Worm (Caenorhabditis elegans) whole organism, L4 larva: ENCODE results near the gene lipl-7.

ENCODE experiments used
- F10B5.3 ChIP-seq: sonication (generic microtip); optimal IDR thresholded peaks from 2 replicates; lab custom pipeline; 2016; ENCODE audit warnings: mild to moderate bottlenecking, missing genetic modification characterization, missing compliant biosample characterization
- egl-43 ChIP-seq: fragments of 200-800 bp; sonication (Bioruptor generic); IDR thresholded peaks from 2 replicates; pipeline ENCODE4 v1.3.6; 2022; ENCODE audit warnings: missing genetic modification reagents, missing genetic modification characterization, missing compliant biosample characterization
- hlh-11 ChIP-seq: fragments of 200-800 bp; sonication (Bioruptor generic); optimal IDR thresholded peaks from 2 replicates; lab custom pipeline; 2018; ENCODE audit warnings: mild to moderate bottlenecking, missing genetic modification characterization, missing compliant biosample characterization
- mep-1 ChIP-seq: fragments of 150-350 bp; sonication (generic microtip); optimal IDR thresholded peaks from 3 replicates; lab custom pipeline; 2014; ENCODE audit warnings: missing biosample characterization, missing genetic modification characterization
- nhr-237 ChIP-seq: sonication (generic microtip); optimal IDR thresholded peaks from 2 replicates; lab custom pipeline; 2017; ENCODE audit warnings: missing biosample characterization, missing genetic modification characterization
- unc-39 ChIP-seq: sonication (generic microtip); optimal IDR thresholded peaks from 2 replicates; lab custom pipeline; 2017; ENCODE audit warnings: missing biosample characterization, missing genetic modification characterization
- ztf-11 ChIP-seq: fragments of 150-350 bp; optimal IDR thresholded peaks from 2 replicates; lab custom pipeline; 2014; ENCODE audit warnings: missing biosample characterization, missing genetic modification characterization

DNA sequence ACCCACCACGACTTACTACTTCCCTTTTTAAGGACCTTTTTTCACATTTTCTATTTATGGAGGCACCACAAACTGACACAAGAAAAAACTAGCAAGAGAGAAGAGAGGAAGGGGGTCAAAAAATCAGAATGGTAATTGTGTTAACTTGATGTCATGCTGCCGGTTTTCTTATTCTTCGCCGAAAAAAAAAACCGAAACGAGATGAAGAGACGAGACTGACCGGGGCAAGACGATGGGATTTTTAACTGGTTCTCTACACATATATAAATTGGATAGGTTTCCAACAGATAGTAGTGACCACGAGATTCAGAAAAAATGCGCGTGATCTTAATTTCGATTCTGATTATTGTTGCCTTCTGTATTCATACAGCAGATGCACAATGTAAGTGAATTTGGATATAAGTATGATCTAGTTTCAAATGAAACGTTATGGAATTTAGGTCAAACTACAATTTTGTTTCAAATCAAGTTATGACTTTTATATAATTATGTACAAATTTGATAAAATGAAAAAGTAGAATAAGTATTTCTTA, 32.2 kb upstream of the lipl-7 start, which contains the start of gene Y43C5A.3:
- TF ChIP-seq F10B5.3 (no peak), mep-1 (tag; lab: Kevin White, UChicago) (no peak), unc-39 (no peak), nhr-237 (tag; lab: Kevin White, UChicago) (no peak), hlh-11 (tag; lab: Kevin White, UChicago) (no peak), ztf-11 (tag; lab: Kevin White, UChicago) (no peak), egl-43 (GFP tag; lab: Robert Waterston, UW) (no peak)
